Worm (Caenorhabditis elegans) whole organism, early embryonic: ENCODE measurements around the gene B0303.4.

ENCODE experiments used
- B0310.2 ChIP-seq: sonication (generic microtip); optimal IDR thresholded peaks from 2 replicates; lab custom pipeline; 2016; ENCODE audit warnings: mild to moderate bottlenecking, missing genetic modification characterization, missing compliant biosample characterization
- F13C5.2 ChIP-seq: sonication (generic microtip); optimal IDR thresholded peaks from 2 replicates; lab custom pipeline; 2017; ENCODE audit warnings: mild to moderate bottlenecking, missing genetic modification characterization, inconsistent platforms, missing compliant biosample characterization
- ama-1 ChIP-seq: fragments of 150-350 bp; optimal IDR thresholded peaks from 2 replicates; lab custom pipeline; 2014
- ceh-36 ChIP-seq: sonication (generic microtip); optimal IDR thresholded peaks from 2 replicates; lab custom pipeline; 2016; ENCODE audit warnings: missing genetic modification characterization, inconsistent platforms, missing compliant biosample characterization
- ets-7 ChIP-seq: sonication (generic microtip); optimal IDR thresholded peaks from 2 replicates; lab custom pipeline; 2016; ENCODE audit warnings: missing genotype, missing genetic modification characterization, missing compliant biosample characterization
- flt-1 ChIP-seq: fragments of 200-800 bp; sonication (Bioruptor generic); IDR thresholded peaks from 2 replicates; pipeline ENCODE4 v1.3.6; 2022; ENCODE audit warnings: missing genetic modification characterization, missing compliant biosample characterization
- hmbx-1 ChIP-seq: sonication (generic microtip); optimal IDR thresholded peaks from 2 replicates; lab custom pipeline; 2016; ENCODE audit warnings: mild to moderate bottlenecking, missing genetic modification characterization, missing compliant biosample characterization
- hmg-4 ChIP-seq: fragments of 200-800 bp; sonication (Bioruptor generic); optimal IDR thresholded peaks from 2 replicates; lab custom pipeline; 2018; ENCODE audit warnings: mild to moderate bottlenecking, missing genetic modification characterization, missing compliant biosample characterization
- pes-1 ChIP-seq: fragments of 200-800 bp; sonication (Bioruptor generic); IDR thresholded peaks from 2 replicates; pipeline ENCODE4 v1.3.6; 2022; ENCODE audit warnings: missing genetic modification reagents, missing genetic modification characterization, missing compliant biosample characterization
- scrt-1 ChIP-seq: fragments of 200-800 bp; sonication (Bioruptor generic); IDR thresholded peaks from 2 replicates; pipeline ENCODE4 v1.3.6; 2022; ENCODE audit warnings: missing genetic modification characterization, missing compliant biosample characterization
- tbx-11 ChIP-seq: fragments of 200-800 bp; sonication (Bioruptor generic); IDR thresholded peaks from 2 replicates; pipeline ENCODE4 v1.3.6; 2022; ENCODE audit warnings: missing genetic modification characterization, missing compliant biosample characterization
- tbx-37 ChIP-seq: fragments of 200-800 bp; sonication (Bioruptor generic); conservative IDR thresholded peaks from 2 replicates; pipeline ENCODE4 v1.3.6; 2022; ENCODE audit warnings: missing genetic modification reagents, missing genetic modification characterization, missing compliant biosample characterization

DNA sequence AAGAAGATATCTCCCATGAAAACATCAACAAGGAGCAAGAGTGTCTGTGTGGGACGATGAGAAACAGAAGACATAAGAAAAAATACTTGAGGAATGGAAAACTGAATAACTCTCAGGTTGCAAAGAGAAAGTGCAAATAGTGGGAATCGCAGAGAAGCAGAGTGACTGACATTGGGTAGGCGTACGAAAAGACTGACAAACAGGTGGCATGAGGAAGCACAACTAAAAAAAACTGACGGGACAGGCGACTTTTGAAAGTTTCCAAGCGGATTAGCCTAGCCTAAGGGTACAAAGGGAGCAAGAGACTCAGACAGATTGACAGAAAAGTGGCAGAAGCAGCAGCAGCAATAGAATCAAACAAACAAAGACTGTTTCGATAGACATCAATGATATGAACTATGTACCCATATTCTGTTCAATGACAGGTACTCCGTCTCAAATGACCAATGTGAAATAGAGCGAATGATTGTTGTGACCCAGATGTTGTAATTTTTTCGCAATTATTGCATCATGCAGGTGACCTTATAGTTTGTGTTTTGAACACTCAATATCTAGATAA lies 44.8 kb downstream of the B0303.4 start:
- TF ChIP-seq ama-1 (no peak), hmbx-1 (tag; lab: Kevin White, UChicago) (no peak), flt-1 (GFP tag; lab: Robert Waterston, UW) (no peak), F13C5.2 (tag; lab: Kevin White, UChicago) (no peak), ets-7 (tag; lab: Kevin White, UChicago) (no peak), hmg-4 (GFP tag; lab: Kevin White, UChicago) (no peak), tbx-11 (GFP tag; lab: Robert Waterston, UW) (no peak), ceh-36 (tag; lab: Kevin White, UChicago) (no peak), tbx-37 (GFP tag; lab: Robert Waterston, UW) (no peak), pes-1 (GFP tag; lab: Robert Waterston, UW) (no peak), scrt-1 (GFP tag; lab: Robert Waterston, UW) (no peak), B0310.2 (tag; lab: Kevin White, UChicago) (no peak)
